Fruit fly (Drosophila melanogaster) whole organism, wandering third instar larva: ENCODE results near the gene jagn.

ENCODE experiments used
- Abd-B ChIP-seq: fragments of >200 bp; optimal IDR thresholded peaks from 2 replicates; lab custom pipeline; 2017; ENCODE audit warnings: missing biosample characterization, missing genetic modification characterization
- CG32264 ChIP-seq: fragments of 200-800 bp; sonication (Bioruptor generic); optimal IDR thresholded peaks from 2 replicates; lab custom pipeline; 2016; ENCODE audit warnings: missing biosample characterization, missing genetic modification characterization
- CG9705 ChIP-seq: fragments of 200-800 bp; sonication (Bioruptor generic); optimal IDR thresholded peaks from 2 replicates; lab custom pipeline; 2018; ENCODE audit warnings: missing biosample characterization, mild to moderate bottlenecking, missing genetic modification characterization
- CrebA ChIP-seq: fragments of 200-800 bp; sonication (Bioruptor generic); optimal IDR thresholded peaks from 2 replicates; lab custom pipeline; 2016; ENCODE audit warnings: missing biosample characterization, mild to moderate bottlenecking, missing genetic modification characterization, borderline replicate concordance
- Dfd ChIP-seq: fragments of >200 bp; optimal IDR thresholded peaks from 2 replicates; lab custom pipeline; 2017; ENCODE audit warnings: missing biosample characterization, missing genetic modification characterization
- Dif ChIP-seq: fragments of 200-275, 200-300 bp; sonication (Bioruptor generic); optimal IDR thresholded peaks from 2 replicates; lab custom pipeline; 2018; ENCODE audit warnings: missing biosample characterization, missing genetic modification characterization; ENCODE audit not compliant: partially characterized antibody
- GATAd ChIP-seq: sonication (Bioruptor generic); optimal IDR thresholded peaks from 2 replicates; lab custom pipeline; 2016; ENCODE audit warnings: missing biosample characterization, missing genetic modification characterization
- HLH106 ChIP-seq: fragments of 200-800 bp; optimal IDR thresholded peaks from 3 replicates; lab custom pipeline; 2019; ENCODE audit warnings: missing biosample characterization, mild to moderate bottlenecking, missing genetic modification characterization, moderate library complexity
- Hnf4 ChIP-seq: fragments of 200-800 bp; sonication (Bioruptor generic); optimal IDR thresholded peaks from 2 replicates; lab custom pipeline; 2016; ENCODE audit warnings: missing biosample characterization, mild to moderate bottlenecking, missing genetic modification characterization
- Hr78 ChIP-seq: fragments of >200 bp; optimal IDR thresholded peaks from 2 replicates; lab custom pipeline; 2017; ENCODE audit warnings: missing biosample characterization, missing genetic modification characterization
- Hr83 ChIP-seq: fragments of 200-300 bp; sonication (Bioruptor generic); optimal IDR thresholded peaks from 2 replicates; lab custom pipeline; 2016; ENCODE audit warnings: missing biosample characterization, mild to moderate bottlenecking, missing genetic modification characterization, moderate library complexity; ENCODE audit not compliant: poor library complexity, severe bottlenecking
- Jra ChIP-seq: sonication (Bioruptor generic); optimal IDR thresholded peaks from 2 replicates; lab custom pipeline; 2016; ENCODE audit warnings: missing biosample characterization, missing genetic modification characterization
- Mio ChIP-seq: sonication (Bioruptor generic); optimal IDR thresholded peaks from 2 replicates; lab custom pipeline; 2016; ENCODE audit warnings: missing biosample characterization, missing genetic modification characterization
- Myc ChIP-seq: fragments of >200 bp; optimal IDR thresholded peaks from 2 replicates; lab custom pipeline; 2017
- N ChIP-seq: fragments of >200 bp; optimal IDR thresholded peaks from 2 replicates; lab custom pipeline; 2018; ENCODE audit warnings: missing biosample characterization, missing external identifiers, missing genetic modification characterization
- OdsH ChIP-seq: fragments of 200-800 bp; sonication (Bioruptor generic); optimal IDR thresholded peaks from 2 replicates; lab custom pipeline; 2016; ENCODE audit warnings: missing biosample characterization, mild to moderate bottlenecking, missing genetic modification characterization
- Rel ChIP-seq, 2 experiments: fragments of 200-800 bp; sonication (Bioruptor generic) in 1 of 2; optimal IDR thresholded peaks; 2 replicates in 1 of 2; 3 replicates in 1 of 2; lab custom pipeline; 2016 to 2019; ENCODE audit warnings: mild to moderate bottlenecking in 2 of 2, missing biosample characterization in 2 of 2, missing genetic modification characterization in 2 of 2, moderate library complexity in 1 of 2
- Sp1 ChIP-seq: fragments of 200-800 bp; sonication (Bioruptor generic); optimal IDR thresholded peaks from 3 replicates; lab custom pipeline; 2019; ENCODE audit warnings: missing biosample characterization, mild to moderate bottlenecking, missing genetic modification characterization, moderate library complexity
- Vsx2 ChIP-seq: fragments of 200-300, 225-300 bp; sonication (Bioruptor generic); optimal IDR thresholded peaks from 2 replicates; lab custom pipeline; 2018; ENCODE audit warnings: missing biosample characterization, missing genetic modification characterization; ENCODE audit not compliant: partially characterized antibody
- br ChIP-seq: fragments of 200-800 bp; sonication (Bioruptor generic); optimal IDR thresholded peaks from 2 replicates; lab custom pipeline; 2016; ENCODE audit warnings: missing biosample characterization, missing genetic modification characterization
- brk ChIP-seq: fragments of 200-800 bp; sonication (Bioruptor generic); optimal IDR thresholded peaks from 2 replicates; lab custom pipeline; 2016; ENCODE audit warnings: missing biosample characterization, mild to moderate bottlenecking, missing genetic modification characterization
- dl ChIP-seq, 2 experiments: fragments of 175-275, 200-275 bp in 1 of 2; fragments of 200-275 bp in 1 of 2; sonication (Bioruptor generic); optimal IDR thresholded peaks; lab custom pipeline; 2018; ENCODE audit warnings: mild to moderate bottlenecking in 2 of 2, missing biosample characterization in 2 of 2, missing genetic modification characterization in 2 of 2, moderate library complexity in 2 of 2; ENCODE audit not compliant: partially characterized antibody in 2 of 2, insufficient read depth in 1 of 2
- dmrt93B ChIP-seq: fragments of 200-800 bp; sonication (Bioruptor generic); optimal IDR thresholded peaks from 2 replicates; lab custom pipeline; 2018; ENCODE audit warnings: missing biosample characterization, mild to moderate bottlenecking, missing genetic modification characterization
- dsf ChIP-seq: sonication (Bioruptor generic); optimal IDR thresholded peaks from 2 replicates; lab custom pipeline; 2016; ENCODE audit warnings: missing biosample characterization, missing genetic modification characterization, borderline replicate concordance
- ey ChIP-seq: fragments of 200-800 bp; sonication (Bioruptor generic); optimal IDR thresholded peaks from 2 replicates; lab custom pipeline; 2016; ENCODE audit warnings: missing biosample characterization, missing genetic modification characterization
- foxo ChIP-seq, 2 experiments: fragments of 200-800 bp; sonication (Bioruptor generic); optimal IDR thresholded peaks; 2 replicates in 1 of 2; 3 replicates in 1 of 2; lab custom pipeline; 2016 to 2017; ENCODE audit warnings: missing biosample characterization in 2 of 2, missing genetic modification characterization in 2 of 2
- fru ChIP-seq: fragments of 200-800 bp; sonication (Bioruptor generic); optimal IDR thresholded peaks from 3 replicates; lab custom pipeline; 2016; ENCODE audit warnings: missing biosample characterization, mild to moderate bottlenecking, missing genetic modification characterization
- h ChIP-seq: fragments of 200-800 bp; sonication (Bioruptor generic); optimal IDR thresholded peaks from 3 replicates; lab custom pipeline; 2016; ENCODE audit warnings: missing biosample characterization, mild to moderate bottlenecking, missing genetic modification characterization
- jim ChIP-seq: fragments of 175-275, 200-325 bp; sonication (Bioruptor generic); optimal IDR thresholded peaks from 2 replicates; lab custom pipeline; 2016; ENCODE audit warnings: missing biosample characterization, mild to moderate bottlenecking, missing genetic modification characterization
- lola ChIP-seq: fragments of >200 bp; optimal IDR thresholded peaks from 2 replicates; lab custom pipeline; 2017; ENCODE audit warnings: missing biosample characterization, missing genetic modification characterization
- pan ChIP-seq: fragments of >200 bp; optimal IDR thresholded peaks from 2 replicates; lab custom pipeline; 2017
- psq ChIP-seq: fragments of 200-800 bp; sonication (Bioruptor generic); optimal IDR thresholded peaks from 3 replicates; lab custom pipeline; 2017; ENCODE audit warnings: missing biosample characterization, mild to moderate bottlenecking, missing genetic modification characterization, moderate library complexity
- rgr ChIP-seq: fragments of 200-800 bp; sonication (Bioruptor generic); optimal IDR thresholded peaks from 3 replicates; lab custom pipeline; 2016; ENCODE audit warnings: missing biosample characterization, mild to moderate bottlenecking, missing genetic modification characterization
- sage ChIP-seq: fragments of 200-800 bp; sonication (Bioruptor generic); optimal IDR thresholded peaks from 2 replicates; lab custom pipeline; 2016; ENCODE audit warnings: missing biosample characterization, mild to moderate bottlenecking, missing genetic modification characterization
- sv ChIP-seq: fragments of 200-800 bp; sonication (Bioruptor generic); optimal IDR thresholded peaks from 3 replicates; lab custom pipeline; 2016; ENCODE audit warnings: missing biosample characterization, missing genetic modification characterization
- tai ChIP-seq: sonication (Bioruptor generic); optimal IDR thresholded peaks from 2 replicates; lab custom pipeline; 2016; ENCODE audit warnings: missing biosample characterization, missing genetic modification characterization
- usp ChIP-seq: fragments of >200 bp; optimal IDR thresholded peaks from 2 replicates; lab custom pipeline; 2017; ENCODE audit warnings: missing biosample characterization, missing genetic modification characterization
- woc ChIP-seq: sonication (Bioruptor generic); optimal IDR thresholded peaks from 2 replicates; lab custom pipeline; 2016; ENCODE audit warnings: missing biosample characterization, mild to moderate bottlenecking, missing genetic modification characterization

jagn gene

DNA sequence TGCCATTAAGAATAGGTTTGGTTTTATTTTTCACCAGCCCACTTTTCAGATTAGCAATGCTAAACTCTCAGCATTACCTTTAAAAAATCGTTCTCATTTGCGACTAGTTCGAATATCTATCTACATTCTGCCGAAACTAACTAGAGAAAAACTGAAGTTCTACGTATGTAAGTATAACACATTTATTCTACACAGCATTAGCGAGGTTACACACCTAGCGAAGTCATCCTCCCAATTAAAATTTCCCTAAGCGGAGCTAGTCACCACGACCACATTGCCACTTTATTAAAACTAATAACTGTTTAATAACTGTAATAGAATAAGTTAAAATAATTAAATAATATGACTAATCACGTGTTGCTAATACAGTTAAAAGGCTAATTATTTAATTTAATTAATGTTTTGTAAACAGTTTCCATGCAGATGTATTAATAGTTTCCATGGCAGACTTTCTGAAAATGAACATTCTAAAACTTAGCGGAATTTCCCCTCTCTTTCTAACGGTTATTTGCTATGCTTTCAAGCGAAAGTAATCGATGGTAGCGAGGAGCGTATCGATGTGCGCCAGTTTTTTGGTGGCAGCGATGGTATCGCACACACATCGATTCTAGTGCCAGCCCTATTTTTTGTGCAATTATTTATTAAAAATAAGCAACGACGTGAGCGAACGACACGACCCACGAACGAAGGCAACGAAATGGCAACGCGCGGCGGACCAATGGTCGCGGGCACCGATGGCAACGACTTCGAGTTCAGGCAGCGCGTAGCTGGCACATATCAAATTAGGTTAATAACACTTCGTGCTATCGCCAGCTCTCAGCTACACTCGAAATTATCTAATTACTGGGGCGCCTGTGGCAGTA, at the start of gene jagn:
TSS of gene jagn (plus strand) at position 585 of the 863 bp plus-strand sequence.
- peak; percentile 31 for TF ChIP-seq CG9705
- TF ChIP-seq Abd-B (GFP tag; lab: Kevin White, UChicago) = no peak
- no peak for TF ChIP-seq dl (GFP tag; optimal IDR thresholded peaks at IDR 0.05; lab: Kevin White, UChicago; ENCODE audit: insufficient read depth in 1 of 2, partially characterized antibody in 2 of 2)
- no peak for TF ChIP-seq Hr78
- peak; percentile 75 for TF ChIP-seq rgr
- TF ChIP-seq Jra (GFP tag; lab: Kevin White, UChicago) = peak; percentile 68
- no peak for TF ChIP-seq Dfd (GFP tag; lab: Kevin White, UChicago)
- TF ChIP-seq GATAd (GFP tag; lab: Kevin White, UChicago) = peak; percentile 68
- peak in 1 of 2 experiments; percentile 56 for TF ChIP-seq foxo (GFP tag; optimal IDR thresholded peaks at IDR 0.05; lab: Kevin White, UChicago)
- no peak for TF ChIP-seq Hnf4 (GFP tag; lab: Kevin White, UChicago)
- TF ChIP-seq Sp1 (GFP tag; lab: Kevin White, UChicago) = peak; percentile 9
- TF ChIP-seq tai = no peak
- TF ChIP-seq CrebA (GFP tag; lab: Kevin White, UChicago) = no peak
- no peak for TF ChIP-seq usp
- TF ChIP-seq pan (lab: Kevin White, UChicago) = no peak
- TF ChIP-seq N (GFP tag; lab: Kevin White, UChicago) = no peak
- peak; percentile 80 for TF ChIP-seq jim (GFP tag; lab: Kevin White, UChicago)
- TF ChIP-seq Hr83 (GFP tag; lab: Kevin White, UChicago) = peak; percentile 95
- peak; percentile 57 for TF ChIP-seq sage (GFP tag; lab: Kevin White, UChicago)
- peak; percentile 49 for TF ChIP-seq dmrt93B (GFP tag; lab: Kevin White, UChicago)
- no peak for TF ChIP-seq Rel (GFP tag; optimal IDR thresholded peaks at IDR 0.05; lab: Kevin White, UChicago)
- TF ChIP-seq Rel (tag; optimal IDR thresholded peaks at IDR 0.05; lab: Kevin White, UChicago) = peak; percentile 63
- TF ChIP-seq Myc (lab: Kevin White, UChicago) = peak; percentile 85
- peak; percentile 55 for TF ChIP-seq br (GFP tag; lab: Kevin White, UChicago)
- TF ChIP-seq psq (GFP tag; lab: Kevin White, UChicago) = peak; percentile 50
- peak; percentile 63 for TF ChIP-seq dsf
- no peak for TF ChIP-seq woc (GFP tag; lab: Kevin White, UChicago)
- TF ChIP-seq h = peak; percentile 63
- TF ChIP-seq Mio (GFP tag; lab: Kevin White, UChicago) = peak; percentile 29
- no peak for TF ChIP-seq Dif (GFP tag; lab: Kevin White, UChicago)
- TF ChIP-seq brk = no peak
- TF ChIP-seq sv (GFP tag; lab: Kevin White, UChicago) = peak; percentile 52
- peak; percentile 26 for TF ChIP-seq CG32264 (GFP tag; lab: Kevin White, UChicago)
- no peak for TF ChIP-seq lola
- peak; percentile 43 for TF ChIP-seq fru (GFP tag; lab: Kevin White, UChicago)
- peak; percentile 51 for TF ChIP-seq ey (GFP tag; lab: Kevin White, UChicago)
- peak; percentile 41 for TF ChIP-seq HLH106 (tag; lab: Kevin White, UChicago)
- no peak for TF ChIP-seq Vsx2 (GFP tag; lab: Kevin White, UChicago)
- TF ChIP-seq OdsH (GFP tag; lab: Kevin White, UChicago) = peak; percentile 47
- TF ChIP-seq, all 38 proteins: peak for 23

DNA sequence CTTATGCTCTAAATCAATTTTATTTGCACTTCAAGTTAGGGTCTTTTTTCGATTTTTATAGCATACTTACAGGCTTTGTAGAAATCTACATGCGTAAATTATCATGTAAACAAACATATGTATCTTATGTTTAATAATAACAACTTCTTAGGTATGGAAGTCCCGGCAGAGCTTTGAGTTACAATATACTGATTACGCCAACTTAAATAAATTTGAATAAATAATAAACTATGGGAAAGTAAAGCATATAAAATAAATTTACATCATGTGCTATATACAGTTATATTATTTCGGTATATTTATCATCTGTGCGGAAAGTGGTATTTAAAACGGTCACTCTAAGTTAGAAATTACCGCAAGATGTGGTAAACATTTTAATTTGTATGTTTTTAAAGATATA, 45.9 kb upstream of the jagn start, which contains the start of gene CG1239:
TSS of gene CG1239 (plus strand) at position 333 of the 400 bp plus-strand sequence.
- TF ChIP-seq brk = no peak
- no peak for TF ChIP-seq fru (GFP tag; lab: Kevin White, UChicago)
- TF ChIP-seq Myc (lab: Kevin White, UChicago) = peak; percentile 68
- TF ChIP-seq Rel (GFP tag; optimal IDR thresholded peaks at IDR 0.05; lab: Kevin White, UChicago) = no peak
- TF ChIP-seq Rel (tag; optimal IDR thresholded peaks at IDR 0.05; lab: Kevin White, UChicago) = no peak
- TF ChIP-seq CrebA (GFP tag; lab: Kevin White, UChicago) = no peak
